Fruit fly (Drosophila melanogaster): Measurements from ENCODE around the gene CG7264.
A peak's percentile ranks its signal among the peaks of the same experiment; 100 is the strongest.

CG7264 gene

dm6 chr3L:11814655-11815054 is 14.2 kb upstream of the CG7264 start, which contains the start of gene Cubn2:
TSS of gene Cubn2 (minus strand) at chr3L:11814755.
- TF ChIP-seq fd59A (GFP tag; optimal IDR thresholded peaks at IDR 0.05) (no peak), CG4318 (GFP tag; optimal IDR thresholded peaks at IDR 0.05) (no peak), CG3032 (tag; optimal IDR thresholded peaks at IDR 0.05) (no peak)

dm6 chr3L:11815220-11815797 is 13.5 kb upstream of the CG7264 start, which contains the start of gene CG14130:
TSS of gene CG14130 (plus strand) at chr3L:11815444.
- TF ChIP-seq achi (GFP tag; optimal IDR thresholded peaks at IDR 0.05) (peak; percentile 71), CG11902 (GFP tag; optimal IDR thresholded peaks at IDR 0.05) (no peak), Ets96B (tag; optimal IDR thresholded peaks at IDR 0.05) (no peak), fd85E (GFP tag; optimal IDR thresholded peaks at IDR 0.05) (no peak), Eip75B (GFP tag; optimal IDR thresholded peaks at IDR 0.05) (no peak), acj6 (GFP tag; optimal IDR thresholded peaks at IDR 0.05) (no peak), Eip93F (GFP tag; optimal IDR thresholded peaks at IDR 0.05) (no peak)

dm6 chr3L:11816641-11817040 is 12.2 kb upstream of the CG7264 start:
- TF ChIP-seq CG6276 (GFP tag; optimal IDR thresholded peaks at IDR 0.05) (no peak), CG11294 (GFP tag; IDR thresholded peaks at IDR 0.05) (no peak), cyc (GFP tag; optimal IDR thresholded peaks at IDR 0.05) (no peak), CG11902 (GFP tag; optimal IDR thresholded peaks at IDR 0.05) (no peak)

- TF ChIP-seq esn (GFP tag; optimal IDR thresholded peaks at IDR 0.05): peak; percentile 57
- no peak for TF ChIP-seq ss (GFP tag; optimal IDR thresholded peaks at IDR 0.05)
- peak; percentile 20 for TF ChIP-seq CG6792 (GFP tag; optimal IDR thresholded peaks at IDR 0.05)
- TF ChIP-seq svp (GFP tag): no peak
- TF ChIP-seq CG15336 (GFP tag; IDR thresholded peaks at IDR 0.05): peak; percentile 50
- TF ChIP-seq CG8119 (GFP tag; IDR thresholded peaks at IDR 0.05): peak; percentile 27; the same call in 2 of the 3 replicates
- no peak for TF ChIP-seq Met (GFP tag; optimal IDR thresholded peaks at IDR 0.05)
- peak; percentile 6 for TF ChIP-seq CG8632 (GFP tag; optimal IDR thresholded peaks at IDR 0.05)
- no peak for TF ChIP-seq CG8319 (GFP tag; optimal IDR thresholded peaks at IDR 0.05)
- peak; percentile 58 for TF ChIP-seq net (GFP tag; optimal IDR thresholded peaks at IDR 0.05)
- no peak for TF ChIP-seq CG10669 (GFP tag; optimal IDR thresholded peaks at IDR 0.05)
- TF ChIP-seq CG6276 (GFP tag; optimal IDR thresholded peaks at IDR 0.05): no peak
- no peak for TF ChIP-seq Blimp-1 (GFP tag; optimal IDR thresholded peaks at IDR 0.05)
- TF ChIP-seq achi (GFP tag; optimal IDR thresholded peaks at IDR 0.05): peak; percentile 38
- TF ChIP-seq CG3919 (GFP tag; optimal IDR thresholded peaks at IDR 0.05): no peak
- no peak for TF ChIP-seq Gug (GFP tag; IDR thresholded peaks at IDR 0.05)
- no peak for TF ChIP-seq CG4318 (GFP tag; optimal IDR thresholded peaks at IDR 0.05)
- TF ChIP-seq vri (GFP tag; optimal IDR thresholded peaks at IDR 0.05): peak; percentile 59
- TF ChIP-seq CG31627 (GFP tag; optimal IDR thresholded peaks at IDR 0.05): peak; percentile 33
- TF ChIP-seq CG6854 (GFP tag; optimal IDR thresholded peaks at IDR 0.05): peak; percentile 40
- peak; percentile 14 for TF ChIP-seq CG34406 (GFP tag; optimal IDR thresholded peaks at IDR 0.05)
- TF ChIP-seq CG10631 (GFP tag; optimal IDR thresholded peaks at IDR 0.05): no peak
- peak; percentile 44 for TF ChIP-seq Sox14 (GFP tag; optimal IDR thresholded peaks at IDR 0.05)
- TF ChIP-seq CG3032 (tag; optimal IDR thresholded peaks at IDR 0.05): no peak
- peak; percentile 57 for TF ChIP-seq CG6808 (GFP tag; optimal IDR thresholded peaks at IDR 0.05)
- TF ChIP-seq CG7368 (GFP tag; optimal IDR thresholded peaks at IDR 0.05): no peak
- TF ChIP-seq Smox (GFP tag; optimal IDR thresholded peaks at IDR 0.05): peak; percentile 40
- no peak for TF ChIP-seq cyc (GFP tag; optimal IDR thresholded peaks at IDR 0.05)
- TF ChIP-seq CG1621 (tag; optimal IDR thresholded peaks at IDR 0.05): no peak
- no peak for TF ChIP-seq fkh (GFP tag; optimal IDR thresholded peaks at IDR 0.05)
- peak; percentile 61; the same call in 2 of the 3 replicates for TF ChIP-seq eg (GFP tag; IDR thresholded peaks at IDR 0.05)
- TF ChIP-seq Ets21C (GFP tag; optimal IDR thresholded peaks at IDR 0.05): no peak
- TF ChIP-seq Hr38 (GFP tag; optimal IDR thresholded peaks at IDR 0.05): no peak
- TF ChIP-seq CG11762 (GFP tag; optimal IDR thresholded peaks at IDR 0.05; ENCODE audit: insufficient read depth): peak; percentile 4
- TF ChIP-seq acj6 (GFP tag; optimal IDR thresholded peaks at IDR 0.05): peak; percentile 24
- TF ChIP-seq lz (GFP tag; optimal IDR thresholded peaks at IDR 0.05): peak; percentile 38
These were observed 9.0 kb upstream of the CG7264 start for dm6 chr3L:11819639-11820456.

All from whole organism, prepupa.